Fruit fly (Drosophila melanogaster) whole organism, pupa: ENCODE results near the gene UQCR-6.4L.

ENCODE experiments used
- CG13204 ChIP-seq: fragments of 200-800 bp; sonication (Bioruptor generic); optimal IDR thresholded peaks from 2 replicates; lab custom pipeline; 2018; ENCODE audit warnings: missing biosample characterization, mild to moderate bottlenecking, missing genetic modification characterization, moderate library complexity
- CG8159 ChIP-seq: fragments of 200-800 bp; sonication (Bioruptor generic); optimal IDR thresholded peaks from 3 replicates; lab custom pipeline; 2018; ENCODE audit warnings: missing biosample characterization, mild to moderate bottlenecking, missing genetic modification characterization, moderate library complexity
- D1 ChIP-seq: fragments of 200-800 bp; sonication (Bioruptor generic); optimal IDR thresholded peaks from 2 replicates; lab custom pipeline; 2018; ENCODE audit warnings: missing biosample characterization, mild to moderate bottlenecking, missing genetic modification characterization, moderate library complexity
- EcR ChIP-seq: fragments of 200-800 bp; sonication (Bioruptor generic); optimal IDR thresholded peaks from 3 replicates; lab custom pipeline; 2019; ENCODE audit warnings: missing biosample characterization, missing genetic modification characterization, mild to moderate bottlenecking, moderate library complexity, missing genetic modification reagents
- Ets98B ChIP-seq: fragments of 200-800 bp; sonication (Bioruptor generic); IDR thresholded peaks from 2 replicates; pipeline ENCODE4 v1.3.6; 2022; ENCODE audit warnings: missing biosample characterization, missing genetic modification characterization
- rn ChIP-seq: fragments of 200-800 bp; sonication (Bioruptor generic); IDR thresholded peaks from 2 replicates; pipeline ENCODE4 v1.3.6; 2022; ENCODE audit warnings: missing biosample characterization, missing genetic modification characterization

DNA sequence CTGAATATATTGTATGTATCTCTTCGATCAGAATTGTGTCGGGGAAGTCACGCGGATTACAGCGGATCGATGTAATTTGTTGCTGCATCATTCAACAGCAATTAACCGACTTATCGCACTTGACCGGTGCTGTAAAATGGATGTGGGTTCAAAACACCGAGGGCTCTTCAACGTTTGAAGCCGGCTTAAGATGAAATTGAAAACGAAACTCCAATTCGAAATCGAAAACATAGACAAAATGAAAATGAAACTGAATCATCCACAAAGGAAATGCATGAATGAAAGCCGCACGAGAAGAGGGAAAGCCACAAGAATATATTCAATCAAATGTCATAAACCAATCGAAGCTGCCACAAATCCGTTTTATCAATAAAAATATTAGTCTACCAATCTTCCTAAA, 20.4 kb upstream of the UQCR-6.4L start:
- no peak for TF ChIP-seq EcR
- no peak for TF ChIP-seq D1 (tag; lab: Kevin White, UChicago)
- no peak for TF ChIP-seq rn (GFP tag; lab: Robert Waterston, UW)
- no peak for TF ChIP-seq Ets98B (GFP tag; lab: Robert Waterston, UW)
- no peak for TF ChIP-seq CG13204 (GFP tag; lab: Kevin White, UChicago)
- no peak for TF ChIP-seq CG8159
